Fruit fly (Drosophila melanogaster): Measurements from ENCODE around the gene mesh.

The mesh gene

DNA sequence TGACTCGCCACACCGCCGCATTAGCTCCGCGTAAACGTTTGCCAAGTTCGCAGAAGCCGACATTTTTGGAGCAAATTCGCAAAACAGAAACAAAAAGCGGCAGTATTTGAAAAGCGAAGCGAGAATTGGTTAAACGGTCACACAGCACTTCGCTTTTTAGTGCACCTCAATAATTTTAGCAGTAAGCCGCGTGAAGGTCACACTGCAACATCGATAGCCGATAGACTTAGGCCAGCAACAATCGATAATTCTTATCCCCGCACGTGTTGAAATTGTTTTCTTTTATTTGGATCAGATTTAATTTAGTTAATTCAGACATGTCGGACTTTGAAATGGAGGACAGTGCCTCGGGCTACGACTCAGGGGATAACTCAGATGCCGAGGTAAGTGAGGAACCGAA lies 17.7 kb upstream of the mesh start, which contains the start of the genes Zwilch and CG1542 (continued):
- TF ChIP-seq cwo (GFP tag; optimal IDR thresholded peaks at IDR 0.05) (peak; percentile 80), peb (GFP tag; IDR thresholded peaks at IDR 0.05) (no peak), mirr (GFP tag; optimal IDR thresholded peaks at IDR 0.05) (no peak), CG8478 (optimal IDR thresholded peaks at IDR 0.05) (no peak), HLH54F (GFP tag; optimal IDR thresholded peaks at IDR 0.05) (no peak), CG16863 (GFP tag; optimal IDR thresholded peaks at IDR 0.05) (no peak), Max (GFP tag; optimal IDR thresholded peaks at IDR 0.05) (peak; percentile 78), CG30431 (GFP tag; optimal IDR thresholded peaks at IDR 0.05) (no peak), CG16813 (GFP tag; IDR thresholded peaks at IDR 0.05; ENCODE audit: partially characterized antibody) (peak; percentile 78), dan (GFP tag; IDR thresholded peaks at IDR 0.05) (no peak), psq (GFP tag; optimal IDR thresholded peaks at IDR 0.05) (no peak), HLH4C (GFP tag; IDR thresholded peaks at IDR 0.05; ENCODE audit: partially characterized antibody) (peak; percentile 81), sens-2 (GFP tag; IDR thresholded peaks at IDR 0.05) (no peak), tin (GFP tag; optimal IDR thresholded peaks at IDR 0.05) (no peak), sob (GFP tag; IDR thresholded peaks at IDR 0.05) (no peak), crc (GFP tag; optimal IDR thresholded peaks at IDR 0.05) (no peak), NfI (GFP tag; optimal IDR thresholded peaks at IDR 0.05) (no peak), emc (GFP tag; optimal IDR thresholded peaks at IDR 0.05) (no peak), gcm2 (GFP tag; optimal IDR thresholded peaks at IDR 0.05) (no peak), CG10321 (GFP tag; IDR thresholded peaks at IDR 0.05) (no peak), Six4 (GFP tag; optimal IDR thresholded peaks at IDR 0.05) (no peak), CG4424 (GFP tag; optimal IDR thresholded peaks at IDR 0.05) (no peak), Sry-δ (GFP tag; optimal IDR thresholded peaks at IDR 0.05) (peak; percentile 79), CG11696 (GFP tag; IDR thresholded peaks at IDR 0.05) (no peak), CG6272 (GFP tag; IDR thresholded peaks at IDR 0.05) (no peak), H15 (GFP tag; IDR thresholded peaks at IDR 0.05) (no peak), pnt (GFP tag; optimal IDR thresholded peaks at IDR 0.05) (no peak), CG2678 (tag; optimal IDR thresholded peaks at IDR 0.05) (no peak), da (GFP tag; optimal IDR thresholded peaks at IDR 0.05) (no peak), shn (GFP tag; optimal IDR thresholded peaks at IDR 0.05) (no peak), kay (GFP tag; optimal IDR thresholded peaks at IDR 0.05) (no peak), CG6791 (GFP tag; IDR thresholded peaks at IDR 0.05; ENCODE audit: partially characterized antibody) (peak; percentile 77), pros (GFP tag; optimal IDR thresholded peaks at IDR 0.05) (no peak), her (GFP tag; optimal IDR thresholded peaks at IDR 0.05) (no peak), sens (GFP tag) (peak; percentile 78), sim (GFP tag; IDR thresholded peaks at IDR 0.05) (no peak), NK7.1 (GFP tag; optimal IDR thresholded peaks at IDR 0.05) (no peak), tll (GFP tag; optimal IDR thresholded peaks at IDR 0.05) (no peak), row (GFP tag; IDR thresholded peaks at IDR 0.05) (no peak; the same call in 2 of the 3 replicates), NC2β (GFP tag; optimal IDR thresholded peaks at IDR 0.05) (no peak), CG7928 (GFP tag; optimal IDR thresholded peaks at IDR 0.05) (no peak), Nf-YC (tag; optimal IDR thresholded peaks at IDR 0.05) (no peak), Hr78 (GFP tag; optimal IDR thresholded peaks at IDR 0.05) (no peak), tup (GFP tag; optimal IDR thresholded peaks at IDR 0.05) (no peak), ato (GFP tag; IDR thresholded peaks at IDR 0.05; ENCODE audit: partially characterized antibody) (peak; percentile 77), CG6254 (GFP tag; optimal IDR thresholded peaks at IDR 0.05) (peak; percentile 94), usp (GFP tag; optimal IDR thresholded peaks at IDR 0.05) (no peak), so (GFP tag; IDR thresholded peaks at IDR 0.05) (no peak), hth (optimal IDR thresholded peaks at IDR 0.05) (no peak), CG13287 (GFP tag; IDR thresholded peaks at IDR 0.05; ENCODE audit: partially characterized antibody) (peak; percentile 86), bowl (GFP tag; IDR thresholded peaks at IDR 0.05) (no peak), CG10565 (GFP tag; optimal IDR thresholded peaks at IDR 0.05) (no peak), br (optimal IDR thresholded peaks at IDR 0.05) (no peak), CG32772 (GFP tag; IDR thresholded peaks at IDR 0.05) (no peak)
